Worm (Caenorhabditis elegans): ENCODE measurements around the gene efl-1.

DNA sequence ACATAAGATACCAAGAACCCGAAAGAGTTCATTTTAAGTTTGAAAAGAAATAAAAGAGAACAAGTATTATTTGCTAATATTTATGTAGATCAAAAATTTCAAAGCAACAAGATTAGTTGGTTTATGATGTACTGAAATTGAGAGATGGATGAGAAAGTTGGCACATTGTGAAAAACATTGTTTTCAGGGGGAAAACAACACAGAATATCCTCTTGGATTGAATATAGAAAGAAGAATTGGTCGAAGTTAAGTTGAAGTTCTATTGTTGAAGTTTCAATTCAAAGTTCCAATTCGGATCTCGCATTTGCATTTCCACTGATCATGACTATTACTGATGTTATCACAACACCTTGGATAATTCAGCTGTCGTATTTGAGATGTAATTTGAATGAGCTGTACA, 35.2 kb upstream of the efl-1 start:
- no peak for TF ChIP-seq dmd-8 (GFP tag; IDR thresholded peaks at IDR 0.05)
- TF ChIP-seq nhr-28 (tag; optimal IDR thresholded peaks at IDR 0.05), result no peak
- TF ChIP-seq tra-1 (GFP tag; IDR thresholded peaks at IDR 0.05), result no peak
- TF ChIP-seq ceh-20 (GFP tag; IDR thresholded peaks at IDR 0.05), result no peak
- TF ChIP-seq mdt-29 (GFP tag; IDR thresholded peaks at IDR 0.05), result no peak
- TF ChIP-seq fos-1 (tag; optimal IDR thresholded peaks at IDR 0.05), result no peak
- TF ChIP-seq lir-3 (tag; optimal IDR thresholded peaks at IDR 0.05), result no peak
- no peak for TF ChIP-seq ama-1 (optimal IDR thresholded peaks at IDR 0.05)
- TF ChIP-seq spr-3 (GFP tag; optimal IDR thresholded peaks at IDR 0.05), result no peak
- no peak for TF ChIP-seq nhr-77 (tag; optimal IDR thresholded peaks at IDR 0.05)
- TF ChIP-seq unc-39 (tag; optimal IDR thresholded peaks at IDR 0.05), result no peak
- TF ChIP-seq unc-62 (GFP tag; optimal IDR thresholded peaks at IDR 0.05 in 1 of 2), result peak in 1 of 2 experiments; percentile 92
- no peak for TF ChIP-seq unc-62 (tag; optimal IDR thresholded peaks at IDR 0.05)
- no peak for TF ChIP-seq mdl-1 (tag; optimal IDR thresholded peaks at IDR 0.05)
- TF ChIP-seq rbr-2 (tag; optimal IDR thresholded peaks at IDR 0.05), result no peak

Measured in whole organism, L4 larva.